Fruit fly (Drosophila melanogaster) whole organism, embryonic: ENCODE measurements around the gene CG15515.
A peak's percentile ranks its signal among the peaks of the same experiment; 100 is the strongest.

Experiments
- Aef1 ChIP-seq: fragments of 200-800 bp; sonication (Bioruptor generic); IDR thresholded peaks from 3 replicates; pipeline ENCODE4 v1.3.6; 2022; ENCODE audit warnings: missing biosample characterization, missing genetic modification characterization
- BEAF-32 ChIP-seq: fragments of 200-800 bp; sonication (Bioruptor generic); optimal IDR thresholded peaks from 3 replicates; lab custom pipeline; 2017; ENCODE audit warnings: missing biosample characterization, missing genetic modification characterization, mild to moderate bottlenecking, moderate library complexity, missing genetic modification reagents
- C15 ChIP-seq: fragments of 200-800 bp; sonication (Bioruptor generic); IDR thresholded peaks from 3 replicates; pipeline ENCODE4 v1.3.6; 2022; ENCODE audit warnings: missing biosample characterization, missing genetic modification characterization
- CG10267 ChIP-seq: fragments of 200-800 bp; sonication (Bioruptor generic); optimal IDR thresholded peaks from 2 replicates; lab custom pipeline; 2018; ENCODE audit warnings: missing biosample characterization, mild to moderate bottlenecking, missing genetic modification characterization, moderate library complexity
- CG12769 ChIP-seq: fragments of 200-800 bp; sonication (Bioruptor generic); optimal IDR thresholded peaks from 2 replicates; lab custom pipeline; 2019; ENCODE audit warnings: missing biosample characterization, mild to moderate bottlenecking, missing genetic modification characterization, moderate library complexity
- CG18476 ChIP-seq: fragments of 200-800 bp; sonication (Bioruptor generic); optimal IDR thresholded peaks from 2 replicates; lab custom pipeline; 2016; ENCODE audit warnings: missing biosample characterization, mild to moderate bottlenecking, missing genetic modification characterization
- CG2199 ChIP-seq: fragments of 200-800 bp; sonication (Bioruptor generic); IDR thresholded peaks from 3 replicates; pipeline ENCODE4 v1.3.6; 2022; ENCODE audit warnings: missing biosample characterization, missing genetic modification characterization
- CG2712 ChIP-seq: fragments of 200-800 bp; optimal IDR thresholded peaks from 3 replicates; lab custom pipeline; 2019; ENCODE audit warnings: missing biosample characterization, mild to moderate bottlenecking, missing genetic modification characterization, moderate library complexity
- CG30020 ChIP-seq: fragments of 200-800 bp; optimal IDR thresholded peaks from 2 replicates; lab custom pipeline; 2019; ENCODE audit warnings: missing biosample characterization, mild to moderate bottlenecking, missing genetic modification characterization, moderate library complexity
- CG31441 ChIP-seq: fragments of 200-800 bp; sonication (Bioruptor generic); IDR thresholded peaks from 2 replicates; pipeline ENCODE4 v1.3.6; 2022; ENCODE audit warnings: missing biosample characterization, missing genetic modification characterization
- CG34422 ChIP-seq: fragments of 200-800 bp; sonication (Bioruptor generic); IDR thresholded peaks from 3 replicates; pipeline ENCODE4 v1.3.6; 2022; ENCODE audit warnings: missing biosample characterization, missing genetic modification characterization
- CG4707 ChIP-seq: fragments of 200-800 bp; sonication (Bioruptor generic); optimal IDR thresholded peaks from 2 replicates; lab custom pipeline; 2018; ENCODE audit warnings: missing biosample characterization, mild to moderate bottlenecking, missing genetic modification characterization, moderate library complexity
- CG7928 ChIP-seq: fragments of 200-800 bp; sonication (Bioruptor generic); optimal IDR thresholded peaks from 2 replicates; lab custom pipeline; 2017; ENCODE audit warnings: missing biosample characterization, mild to moderate bottlenecking, missing genetic modification characterization
- CG7987 ChIP-seq: fragments of 200-800 bp; sonication (Bioruptor generic); optimal IDR thresholded peaks from 2 replicates; lab custom pipeline; 2018; ENCODE audit warnings: missing biosample characterization, mild to moderate bottlenecking, missing genetic modification characterization, moderate library complexity
- CG9797 ChIP-seq: fragments of 200-800 bp; sonication (Bioruptor generic); optimal IDR thresholded peaks from 3 replicates; lab custom pipeline; 2018; ENCODE audit warnings: missing biosample characterization, mild to moderate bottlenecking, missing genetic modification characterization
- Dad ChIP-seq: fragments of 200-800 bp; sonication (Bioruptor generic); optimal IDR thresholded peaks from 3 replicates; lab custom pipeline; 2016; ENCODE audit warnings: missing biosample characterization, missing genetic modification characterization
- Dip2 ChIP-seq: fragments of 200-800 bp; sonication (Bioruptor generic); IDR thresholded peaks from 2 replicates; pipeline ENCODE4 v1.3.6; 2022; ENCODE audit warnings: missing biosample characterization, missing genetic modification characterization
- Fer1 ChIP-seq: fragments of 200-800 bp; sonication (Bioruptor generic); optimal IDR thresholded peaks from 2 replicates; lab custom pipeline; 2017; ENCODE audit warnings: missing biosample characterization, mild to moderate bottlenecking, missing genetic modification characterization
- HLH3B ChIP-seq: fragments of 200-800 bp; sonication (Bioruptor generic); IDR thresholded peaks from 2 replicates; pipeline ENCODE4 v1.3.6; 2022; ENCODE audit warnings: missing biosample characterization, missing genetic modification characterization
- HmgZ ChIP-seq: fragments of 200-800 bp; sonication (Bioruptor generic); optimal IDR thresholded peaks from 2 replicates; lab custom pipeline; 2018; ENCODE audit warnings: missing biosample characterization, mild to moderate bottlenecking, missing genetic modification characterization
- NC2β ChIP-seq: fragments of 200-800 bp; sonication (Bioruptor generic); optimal IDR thresholded peaks from 2 replicates; lab custom pipeline; 2016; ENCODE audit warnings: missing biosample characterization, missing genetic modification characterization
- Sry-δ ChIP-seq: fragments of 200-800 bp; sonication (Bioruptor generic); optimal IDR thresholded peaks from 2 replicates; lab custom pipeline; 2016; ENCODE audit warnings: missing biosample characterization, missing genetic modification characterization
- Xrp1 ChIP-seq: fragments of 200-800 bp; sonication (Bioruptor generic); IDR thresholded peaks from 2 replicates; pipeline ENCODE4 v1.3.6; 2022; ENCODE audit warnings: missing biosample characterization, missing genetic modification characterization
- ab ChIP-seq: fragments of 200-800 bp; sonication (Bioruptor generic); optimal IDR thresholded peaks from 2 replicates; lab custom pipeline; 2016; ENCODE audit warnings: missing biosample characterization, missing genetic modification characterization
- ato ChIP-seq: fragments of 200-800 bp; sonication (Bioruptor generic); IDR thresholded peaks from 2 replicates; pipeline ENCODE4 v1.3.6; 2022; ENCODE audit warnings: missing biosample characterization, missing genetic modification characterization; ENCODE audit not compliant: partially characterized antibody
- caup ChIP-seq: fragments of 200-800 bp; sonication (Bioruptor generic); optimal IDR thresholded peaks from 3 replicates; lab custom pipeline; 2017; ENCODE audit warnings: missing biosample characterization, mild to moderate bottlenecking, missing genetic modification characterization, moderate library complexity; ENCODE audit not compliant: severe bottlenecking
- chif ChIP-seq, 2 experiments: fragments of 200-800 bp; sonication (Bioruptor generic); optimal IDR thresholded peaks; 3 replicates each; lab custom pipeline; 2016; ENCODE audit warnings: missing biosample characterization in 2 of 2, missing genetic modification characterization in 2 of 2
- croc ChIP-seq: fragments of 200-800 bp; sonication (Bioruptor generic); conservative IDR thresholded peaks from 3 replicates; pipeline ENCODE4 v1.3.6; 2022; ENCODE audit warnings: missing biosample characterization, missing genetic modification characterization
- exex ChIP-seq: fragments of 200-800 bp; sonication (Bioruptor generic); optimal IDR thresholded peaks from 4 replicates; lab custom pipeline; 2018; ENCODE audit warnings: missing biosample characterization, mild to moderate bottlenecking, missing genetic modification characterization, moderate library complexity
- gem ChIP-seq: fragments of 200-800 bp; sonication (Bioruptor generic); optimal IDR thresholded peaks from 2 replicates; lab custom pipeline; 2019; ENCODE audit warnings: missing biosample characterization, mild to moderate bottlenecking, missing genetic modification characterization, moderate library complexity
- grau ChIP-seq: fragments of 200-800 bp; optimal IDR thresholded peaks from 3 replicates; lab custom pipeline; 2019; ENCODE audit warnings: missing biosample characterization, mild to moderate bottlenecking, missing genetic modification characterization, moderate library complexity
- gt ChIP-seq: fragments of 200-800 bp; sonication (Bioruptor generic); IDR thresholded peaks from 2 replicates; pipeline ENCODE4 v1.3.6; 2022; ENCODE audit warnings: missing biosample characterization, missing genetic modification characterization
- hbn ChIP-seq: fragments of 200-800 bp; sonication (Bioruptor generic); IDR thresholded peaks from 2 replicates; pipeline ENCODE4 v1.3.6; 2022; ENCODE audit warnings: missing biosample characterization, missing genetic modification characterization; ENCODE audit not compliant: partially characterized antibody
- ind ChIP-seq: fragments of 200-800 bp; sonication (Bioruptor generic); optimal IDR thresholded peaks from 3 replicates; lab custom pipeline; 2016; ENCODE audit warnings: missing biosample characterization, missing genetic modification characterization
- kay ChIP-seq: fragments of 200-800 bp; sonication (Bioruptor generic); optimal IDR thresholded peaks from 2 replicates; lab custom pipeline; 2016; ENCODE audit warnings: missing biosample characterization, missing genetic modification characterization
- lab ChIP-seq: fragments of 200-800 bp; sonication (Bioruptor generic); optimal IDR thresholded peaks from 3 replicates; lab custom pipeline; 2017; ENCODE audit warnings: missing biosample characterization, missing genetic modification characterization, mild to moderate bottlenecking, moderate library complexity, missing genetic modification reagents
- lola ChIP-seq, 3 experiments: fragments of >200 bp in 2 of 3; fragments of 200-800 bp in 1 of 3; sonication (Bioruptor generic) in 1 of 3; optimal IDR thresholded peaks; 2 replicates each; lab custom pipeline; 2017 to 2019; ENCODE audit warnings: missing biosample characterization in 3 of 3, missing genetic modification characterization in 3 of 3, mild to moderate bottlenecking in 1 of 3, moderate library complexity in 1 of 3
- lov ChIP-seq, 2 experiments: fragments of 200-800 bp in 1 of 2; fragments of >200 bp in 1 of 2; sonication (Bioruptor generic) in 1 of 2; IDR thresholded peaks in 1 of 2; optimal IDR thresholded peaks in 1 of 2; 2 replicates in 1 of 2; 3 replicates in 1 of 2; pipeline versions ENCODE4 v1.3.6 to Lab custom; 2017 to 2022; ENCODE audit warnings: missing biosample characterization in 1 of 2, missing genetic modification characterization in 1 of 2
- nom ChIP-seq: fragments of 200-800 bp; sonication (Bioruptor generic); optimal IDR thresholded peaks from 2 replicates; lab custom pipeline; 2017; ENCODE audit warnings: missing biosample characterization, missing genetic modification characterization, mild to moderate bottlenecking, moderate library complexity, missing genetic modification reagents
- p53 ChIP-seq: fragments of 200-800 bp; sonication (Bioruptor generic); optimal IDR thresholded peaks from 2 replicates; lab custom pipeline; 2016; ENCODE audit warnings: missing biosample characterization, missing genetic modification characterization
- pho ChIP-seq: fragments of 200-800 bp; sonication (Bioruptor generic); optimal IDR thresholded peaks from 2 replicates; lab custom pipeline; 2016; ENCODE audit warnings: missing biosample characterization, missing genetic modification characterization
- psq ChIP-seq: fragments of 200-800 bp; sonication (Bioruptor generic); optimal IDR thresholded peaks from 2 replicates; lab custom pipeline; 2017; ENCODE audit warnings: missing biosample characterization, missing genetic modification characterization
- seq ChIP-seq: fragments of 200-800 bp; sonication (Bioruptor generic); IDR thresholded peaks from 2 replicates; pipeline ENCODE4 v1.3.6; 2022; ENCODE audit warnings: missing biosample characterization, missing genetic modification characterization
- slou ChIP-seq: fragments of 200-800 bp; sonication (Bioruptor generic); optimal IDR thresholded peaks from 3 replicates; lab custom pipeline; 2016; ENCODE audit warnings: missing biosample characterization, missing genetic modification characterization
- sna ChIP-seq: fragments of 200-800 bp; sonication (Bioruptor generic); IDR thresholded peaks from 2 replicates; pipeline ENCODE4 v1.3.6; 2022; ENCODE audit warnings: missing biosample characterization, missing genetic modification characterization; ENCODE audit not compliant: partially characterized antibody
- unpg ChIP-seq: fragments of 200-800 bp; sonication (Bioruptor generic); optimal IDR thresholded peaks from 3 replicates; lab custom pipeline; 2018; ENCODE audit warnings: missing biosample characterization, mild to moderate bottlenecking, missing genetic modification characterization, moderate library complexity
- wor ChIP-seq: fragments of 200-800 bp; sonication (Bioruptor generic); IDR thresholded peaks from 2 replicates; pipeline ENCODE4 v1.3.6; 2022; ENCODE audit warnings: missing biosample characterization, missing genetic modification characterization
- z ChIP-seq: fragments of 200-800 bp; sonication (Bioruptor generic); IDR thresholded peaks from 3 replicates; pipeline ENCODE4 v1.3.6; 2022; ENCODE audit warnings: missing biosample characterization, missing genetic modification characterization

The CG15515 gene

DNA sequence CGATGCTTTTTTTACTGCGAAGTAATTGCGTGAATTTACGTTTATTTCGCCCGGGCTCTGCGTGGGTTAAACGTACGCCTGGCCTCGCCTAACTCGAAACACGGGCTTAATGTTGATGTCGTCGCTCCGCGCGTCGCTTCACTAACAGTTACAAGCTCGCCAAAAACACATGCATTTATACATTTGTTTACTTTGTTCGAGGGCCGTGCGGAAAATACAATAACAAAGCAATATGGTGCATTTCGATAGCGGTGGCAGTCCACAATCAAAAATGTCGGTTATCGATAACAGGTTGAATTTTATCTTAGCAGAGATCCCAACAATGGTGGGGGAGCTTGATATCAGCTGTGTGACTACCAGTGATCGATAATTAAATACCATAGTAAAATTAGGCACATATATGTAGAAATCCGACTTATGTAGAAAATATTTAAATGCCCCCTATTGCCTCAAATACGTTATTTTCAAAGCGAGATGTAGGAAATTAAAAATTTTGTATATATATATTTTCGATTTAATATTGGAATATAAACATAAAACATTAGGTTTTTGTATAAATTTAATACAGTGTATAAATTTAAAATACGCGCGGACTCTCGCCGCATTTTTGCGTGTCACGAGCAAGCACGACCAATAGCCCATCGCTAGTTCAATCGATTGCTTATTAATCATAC is 36.5 kb upstream of the CG15515 start, which contains the start of gene Zip99C (continued):
- TF ChIP-seq C15 (GFP tag; lab: Robert Waterston, UW) = no peak
- peak; percentile 33 for TF ChIP-seq NC2β (GFP tag; lab: Kevin White, UChicago)
- TF ChIP-seq CG18476 (GFP tag; lab: Kevin White, UChicago) = no peak
- peak; percentile 94 for TF ChIP-seq BEAF-32 (GFP tag; lab: Kevin White, UChicago)
- TF ChIP-seq CG10267 (tag; lab: Kevin White, UChicago) = peak; percentile 64
- TF ChIP-seq unpg (GFP tag; lab: Kevin White, UChicago) = peak; percentile 31
- peak; percentile 2 for TF ChIP-seq Dad (GFP tag; lab: Kevin White, UChicago)
- no peak for TF ChIP-seq ab
- peak; percentile 55 for TF ChIP-seq ato (GFP tag; lab: Robert Waterston, UW)
- TF ChIP-seq CG2199 (GFP tag; lab: Robert Waterston, UW) = no peak
- peak; percentile 99 for TF ChIP-seq kay (GFP tag; lab: Kevin White, UChicago)
- TF ChIP-seq pho = peak; percentile 12
- peak; percentile 60 for TF ChIP-seq CG30020
- no peak; the same call in 2 of the 3 replicates for TF ChIP-seq croc (GFP tag; lab: Robert Waterston, UW)
- TF ChIP-seq slou = peak; percentile 17
- peak; percentile 58 for TF ChIP-seq exex
- TF ChIP-seq Xrp1 (GFP tag; lab: Robert Waterston, UW) = peak; percentile 37; the same call in 1 of the 2 replicates
- peak in 1 of 2 experiments; percentile 2 for TF ChIP-seq chif (GFP tag; optimal IDR thresholded peaks at IDR 0.05; lab: Kevin White, UChicago)
- TF ChIP-seq CG9797 (GFP tag; lab: Kevin White, UChicago) = peak; percentile 59
- TF ChIP-seq ind (GFP tag; lab: Kevin White, UChicago) = peak; percentile 46
- TF ChIP-seq CG7928 = no peak
- TF ChIP-seq Aef1 (GFP tag; lab: Robert Waterston, UW) = peak; percentile 57
- TF ChIP-seq z (GFP tag; lab: Robert Waterston, UW) = 0 out of 3 replicates have a peak, but pooled peaks have one; percentile 38
- peak; percentile 4 for TF ChIP-seq lab
- 0 out of 2 replicates have a peak, but pooled peaks have one; percentile 26 for TF ChIP-seq HLH3B (GFP tag; lab: Robert Waterston, UW)
- TF ChIP-seq gem (tag; lab: Kevin White, UChicago) = peak; percentile 53
- TF ChIP-seq lov (optimal IDR thresholded peaks at IDR 0.05; lab: Kevin White, UChicago) = no peak
- TF ChIP-seq lov (GFP tag; IDR thresholded peaks at IDR 0.05; lab: Robert Waterston, UW) = no peak
- TF ChIP-seq nom (GFP tag; lab: Kevin White, UChicago) = peak; percentile 32
- peak; percentile 41 for TF ChIP-seq grau (tag; lab: Kevin White, UChicago)
- peak; percentile 58 for TF ChIP-seq CG2712 (tag; lab: Kevin White, UChicago)
- no peak for TF ChIP-seq p53 (GFP tag; lab: Kevin White, UChicago)
- peak; percentile 93 for TF ChIP-seq Sry-δ
- peak; percentile 91 for TF ChIP-seq hbn (GFP tag; lab: Robert Waterston, UW)
- peak; percentile 46; the same call in 1 of the 3 replicates for TF ChIP-seq CG34422
- peak; percentile 64; the same call in 1 of the 2 replicates for TF ChIP-seq CG31441 (GFP tag; lab: Robert Waterston, UW)
- no peak for TF ChIP-seq gt (GFP tag; lab: Robert Waterston, UW)
- no peak for TF ChIP-seq psq (GFP tag; lab: Kevin White, UChicago)
- no peak for TF ChIP-seq wor (GFP tag; lab: Robert Waterston, UW)
- no peak for TF ChIP-seq CG12769 (tag; lab: Kevin White, UChicago)
- TF ChIP-seq CG7987 = peak; percentile 17
- TF ChIP-seq Dip2 = no peak
- peak; percentile 30 for TF ChIP-seq HmgZ (tag; lab: Kevin White, UChicago)
- TF ChIP-seq lola (GFP tag; optimal IDR thresholded peaks at IDR 0.05; lab: Kevin White, UChicago) = peak in 1 of 3 experiments; percentile 50
- TF ChIP-seq caup (GFP tag; lab: Kevin White, UChicago) = peak; percentile 6
- TF ChIP-seq sna (GFP tag; lab: Robert Waterston, UW) = peak; percentile 94
- peak; percentile 11 for TF ChIP-seq Fer1 (GFP tag; lab: Kevin White, UChicago)
- TF ChIP-seq seq (GFP tag; lab: Robert Waterston, UW) = no peak
- no peak for TF ChIP-seq CG4707 (GFP tag; lab: Kevin White, UChicago)
